Fruit fly (Drosophila melanogaster) whole organism, adult: ENCODE results near the gene hid.
A peak's percentile ranks its signal among the peaks of the same experiment; 100 is the strongest.

Source experiments
- CG11617 ChIP-seq: fragments of 200-800 bp; sonication (Bioruptor generic); optimal IDR thresholded peaks from 2 replicates; lab custom pipeline; 2017; ENCODE audit warnings: mild to moderate bottlenecking, missing biosample characterization, missing genetic modification reagents, missing genetic modification characterization
- CG12768 ChIP-seq: fragments of 200-800 bp; sonication (Bioruptor generic); optimal IDR thresholded peaks from 2 replicates; lab custom pipeline; 2017; ENCODE audit warnings: missing biosample characterization, missing genetic modification characterization, mild to moderate bottlenecking, moderate library complexity, missing genetic modification reagents
- CG14711 ChIP-seq: fragments of 200-800 bp; sonication (Bioruptor generic); optimal IDR thresholded peaks from 2 replicates; lab custom pipeline; 2018; ENCODE audit warnings: missing biosample characterization, mild to moderate bottlenecking, missing genetic modification characterization, moderate library complexity
- CG1620 ChIP-seq: fragments of 200-800 bp; sonication (Bioruptor generic); optimal IDR thresholded peaks from 2 replicates; lab custom pipeline; 2016; ENCODE audit warnings: missing biosample characterization, missing genetic modification characterization
- CG33017 ChIP-seq: fragments of 200-800 bp; sonication (Bioruptor generic); optimal IDR thresholded peaks from 2 replicates; lab custom pipeline; 2018; ENCODE audit warnings: missing biosample characterization, mild to moderate bottlenecking, missing genetic modification characterization, moderate library complexity
- CG5204 ChIP-seq: fragments of 200-800 bp; sonication (Bioruptor generic); optimal IDR thresholded peaks from 2 replicates; lab custom pipeline; 2016; ENCODE audit warnings: missing biosample characterization, missing genetic modification characterization
- CG7045 ChIP-seq: fragments of 200-800 bp; sonication (Bioruptor generic); optimal IDR thresholded peaks from 2 replicates; lab custom pipeline; 2017; ENCODE audit warnings: missing biosample characterization, mild to moderate bottlenecking, missing genetic modification characterization
- CG7101 ChIP-seq: fragments of 200-800 bp; sonication (Bioruptor generic); optimal IDR thresholded peaks from 2 replicates; lab custom pipeline; 2018; ENCODE audit warnings: missing biosample characterization, mild to moderate bottlenecking, missing genetic modification characterization, moderate library complexity
- Clk ChIP-seq: fragments of 200-800 bp; sonication (Bioruptor generic); optimal IDR thresholded peaks from 2 replicates; lab custom pipeline; 2017; ENCODE audit warnings: missing biosample characterization, missing genetic modification characterization
- Crg-1 ChIP-seq: fragments of 200-800 bp; sonication (Bioruptor generic); optimal IDR thresholded peaks from 2 replicates; lab custom pipeline; 2016; ENCODE audit warnings: missing biosample characterization, missing genetic modification characterization
- Hr96 ChIP-seq: fragments of 200-800 bp; sonication (Bioruptor generic); optimal IDR thresholded peaks from 2 replicates; lab custom pipeline; 2016; ENCODE audit warnings: missing biosample characterization, missing genetic modification characterization
- Mnt ChIP-seq: fragments of 200-800 bp; sonication (Bioruptor generic); optimal IDR thresholded peaks from 2 replicates; lab custom pipeline; 2016; ENCODE audit warnings: missing biosample characterization, mild to moderate bottlenecking, missing genetic modification characterization
- bab1 ChIP-seq: fragments of 200-800 bp; sonication (Bioruptor generic); optimal IDR thresholded peaks from 3 replicates; lab custom pipeline; 2019; ENCODE audit warnings: missing biosample characterization, mild to moderate bottlenecking, missing genetic modification characterization, moderate library complexity
- cic ChIP-seq: fragments of 200-800 bp; sonication (Bioruptor generic); optimal IDR thresholded peaks from 2 replicates; lab custom pipeline; 2017; ENCODE audit warnings: missing biosample characterization, mild to moderate bottlenecking, missing genetic modification characterization, moderate library complexity
- cnc ChIP-seq, 2 experiments: fragments of >200 bp; optimal IDR thresholded peaks; 2 replicates each; lab custom pipeline; 2017
- kay ChIP-seq: fragments of 200-800 bp; sonication (Bioruptor generic); peaks from one replicate; lab custom pipeline; 2016; ENCODE audit warnings: missing biosample characterization, missing genetic modification characterization, borderline replicate concordance
- ovo ChIP-seq: fragments of 200-800 bp; sonication (Bioruptor generic); optimal IDR thresholded peaks from 2 replicates; lab custom pipeline; 2016; ENCODE audit warnings: missing biosample characterization, missing genetic modification characterization
- pad ChIP-seq: fragments of 200-800 bp; sonication (Bioruptor generic); optimal IDR thresholded peaks from 3 replicates; lab custom pipeline; 2017; ENCODE audit warnings: missing biosample characterization, missing genetic modification characterization, mild to moderate bottlenecking, moderate library complexity, missing genetic modification reagents
- tj ChIP-seq: fragments of 200-800 bp; sonication (Bioruptor generic); optimal IDR thresholded peaks from 3 replicates; lab custom pipeline; 2017; ENCODE audit warnings: missing biosample characterization, mild to moderate bottlenecking, missing genetic modification characterization, moderate library complexity
- toe ChIP-seq: fragments of 200-800 bp; sonication (Bioruptor generic); optimal IDR thresholded peaks from 2 replicates; lab custom pipeline; 2016; ENCODE audit warnings: missing biosample characterization, missing genetic modification characterization

Gene hid

DNA sequence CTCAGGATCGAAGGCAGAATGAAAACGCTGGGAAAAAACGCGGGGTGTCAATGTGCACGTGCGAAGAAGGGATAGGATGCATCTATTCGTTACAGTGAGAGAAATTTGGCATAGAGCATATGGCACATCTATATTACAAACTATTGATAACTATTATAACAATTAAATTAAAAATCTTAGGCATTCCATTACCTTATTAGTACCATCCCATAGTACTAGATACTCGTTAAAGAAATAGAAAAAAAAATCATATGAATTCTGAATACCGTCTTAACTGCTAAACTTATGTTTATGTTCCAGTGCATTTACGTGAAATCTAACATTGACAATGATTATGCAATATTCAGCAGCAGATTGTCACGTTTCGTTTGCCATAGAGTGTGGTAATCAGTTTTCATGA, 14.7 kb upstream of the hid start:
- no peak for TF ChIP-seq Crg-1 (GFP tag; lab: Kevin White, UChicago)

DNA sequence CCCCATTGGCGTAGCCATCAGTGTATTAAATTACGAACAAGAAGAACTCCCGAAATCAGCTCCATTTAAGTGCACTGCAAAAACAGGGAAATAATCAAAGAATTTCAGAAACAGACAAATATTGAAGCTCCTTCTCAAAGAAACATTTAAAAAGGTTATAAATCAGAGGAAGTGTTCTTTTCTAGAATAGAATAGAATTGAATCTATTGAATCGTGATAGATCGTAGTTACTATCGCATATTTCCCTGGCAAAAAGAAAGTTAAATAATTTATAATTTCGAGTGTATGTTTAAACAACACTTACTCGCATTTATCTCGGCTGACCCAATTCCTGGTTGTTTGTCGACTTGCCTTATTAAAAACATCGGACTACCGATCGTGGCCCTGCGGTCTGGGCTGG, 13.3 kb upstream of the hid start:
- TF ChIP-seq Crg-1 (GFP tag; lab: Kevin White, UChicago) (no peak), CG5204 (GFP tag; lab: Kevin White, UChicago) (no peak), CG7101 (tag; lab: Kevin White, UChicago) (no peak), ovo (GFP tag; lab: Kevin White, UChicago) (no peak), Clk (no peak), CG11617 (GFP tag; lab: Kevin White, UChicago) (no peak), Mnt (GFP tag; lab: Kevin White, UChicago) (no peak), kay (GFP tag; lab: Kevin White, UChicago) (no peak), CG14711 (tag; lab: Kevin White, UChicago) (no peak), toe (GFP tag; lab: Kevin White, UChicago) (no peak), CG33017 (tag; lab: Kevin White, UChicago) (no peak), bab1 (GFP tag; lab: Kevin White, UChicago) (no peak)

DNA sequence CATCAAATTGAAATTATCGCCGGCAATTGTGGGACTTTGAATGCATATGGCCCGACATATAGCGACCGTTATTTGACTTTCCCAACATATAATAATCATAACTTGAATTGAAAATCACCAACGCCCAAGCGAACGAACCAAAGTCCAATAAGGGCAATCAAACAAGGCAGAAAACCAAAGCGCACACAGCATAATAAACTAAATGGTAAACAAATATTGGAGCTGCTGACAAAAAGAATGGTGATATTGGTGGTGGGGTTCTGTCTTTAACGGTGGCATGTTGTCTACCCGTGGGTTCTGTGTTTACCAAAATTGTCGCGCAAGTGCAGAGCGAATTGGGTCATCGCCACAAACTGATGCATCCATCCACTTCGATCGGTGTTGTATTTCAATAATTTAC, 12.7 kb upstream of the hid start:
- TF ChIP-seq toe (GFP tag; lab: Kevin White, UChicago) (no peak), tj (peak; percentile 3)

- TF ChIP-seq cic (GFP tag; lab: Kevin White, UChicago) = no peak
- no peak for TF ChIP-seq kay (GFP tag; lab: Kevin White, UChicago)
Measured at dm6 chr3L:18194998-18195604, 9.7 kb upstream of the hid start.

DNA sequence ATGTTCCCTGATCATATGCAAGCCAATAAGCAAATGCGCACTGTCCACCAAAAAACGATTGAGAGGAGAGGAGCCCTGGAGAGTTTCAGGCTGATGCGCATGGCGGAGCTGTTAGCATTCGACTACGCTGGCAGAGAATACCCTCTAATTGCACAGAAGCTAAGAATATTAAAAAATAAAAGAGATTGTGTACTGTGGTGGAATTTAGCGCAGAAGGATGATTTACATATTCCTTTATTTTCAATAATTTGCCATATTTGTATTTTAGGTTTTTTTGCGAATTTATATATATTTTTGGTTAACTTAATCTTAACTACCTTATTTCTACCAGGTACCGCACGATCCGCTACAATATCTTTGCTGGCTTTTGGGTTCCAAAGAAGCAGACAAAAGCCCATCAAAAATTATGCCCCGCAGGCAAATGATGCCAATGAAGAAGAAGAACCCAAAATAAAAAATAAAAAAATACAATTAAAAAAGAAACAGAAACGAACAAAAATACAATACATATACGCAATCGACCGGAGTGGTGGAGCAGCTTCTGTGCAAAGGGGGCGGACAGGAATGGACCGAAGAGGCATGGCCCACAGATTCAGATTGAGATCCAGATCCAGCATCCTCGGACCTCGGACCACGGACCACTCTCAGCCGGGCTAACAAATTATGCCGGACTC, 9.0 kb upstream of the hid start:
- TF ChIP-seq tj (peak; percentile 2), bab1 (GFP tag; lab: Kevin White, UChicago) (no peak)

dm6 chr3L:18193642-18194041, 8.2 kb upstream of the hid start:
- no peak for TF ChIP-seq CG7101 (tag; lab: Kevin White, UChicago)
- TF ChIP-seq CG11617 (GFP tag; lab: Kevin White, UChicago) = no peak
- no peak for TF ChIP-seq Hr96 (GFP tag; lab: Kevin White, UChicago)
- TF ChIP-seq ovo (GFP tag; lab: Kevin White, UChicago) = no peak
- TF ChIP-seq toe (GFP tag; lab: Kevin White, UChicago) = no peak
- TF ChIP-seq CG7045 (GFP tag; lab: Kevin White, UChicago) = no peak
- no peak for TF ChIP-seq CG5204 (GFP tag; lab: Kevin White, UChicago)
- no peak for TF ChIP-seq CG1620
- no peak for TF ChIP-seq Mnt (GFP tag; lab: Kevin White, UChicago)
- TF ChIP-seq kay (GFP tag; lab: Kevin White, UChicago) = no peak
- no peak for TF ChIP-seq CG33017 (tag; lab: Kevin White, UChicago)
- no peak for TF ChIP-seq Crg-1 (GFP tag; lab: Kevin White, UChicago)
- no peak for TF ChIP-seq CG14711 (tag; lab: Kevin White, UChicago)
- TF ChIP-seq tj = no peak
- TF ChIP-seq cic (GFP tag; lab: Kevin White, UChicago) = no peak
- no peak for TF ChIP-seq Clk
- no peak for TF ChIP-seq bab1 (GFP tag; lab: Kevin White, UChicago)
- no peak for TF ChIP-seq cnc (optimal IDR thresholded peaks at IDR 0.05; lab: Kevin White, UChicago)
- no peak for TF ChIP-seq pad (GFP tag; lab: Kevin White, UChicago)
- no peak for TF ChIP-seq CG12768 (GFP tag; lab: Kevin White, UChicago)

- TF ChIP-seq tj = peak; percentile 27
- TF ChIP-seq CG14711 (tag; lab: Kevin White, UChicago) = peak; percentile 45
- peak; percentile 1 for TF ChIP-seq bab1 (GFP tag; lab: Kevin White, UChicago)
- peak; percentile 13 for TF ChIP-seq pad (GFP tag; lab: Kevin White, UChicago)
- TF ChIP-seq CG1620 = no peak
- TF ChIP-seq cnc (optimal IDR thresholded peaks at IDR 0.05; lab: Kevin White, UChicago) = no peak
- TF ChIP-seq CG11617 (GFP tag; lab: Kevin White, UChicago) = peak; percentile 17
- TF ChIP-seq CG7101 (tag; lab: Kevin White, UChicago) = peak; percentile 67
Measured at dm6 chr3L:18192858-18193478, 7.5 kb upstream of the hid start.
